Worm (Caenorhabditis elegans) whole organism, young adult: ENCODE data around the gene Y65A5A.1.

Source experiments
- C17E4.6 ChIP-seq: fragments of 200-800 bp; sonication (Bioruptor generic); IDR thresholded peaks from 2 replicates; pipeline ENCODE4 v1.3.6; 2022; ENCODE audit warnings: missing genetic modification reagents, missing genetic modification characterization, missing compliant biosample characterization
- D2030.7 ChIP-seq: fragments of 200-800 bp; sonication (Bioruptor generic); IDR thresholded peaks from 2 replicates; pipeline ENCODE4 v1.3.6; 2022; ENCODE audit warnings: missing genetic modification reagents, missing genetic modification characterization, missing compliant biosample characterization
- F22D6.2 ChIP-seq: sonication (generic microtip); optimal IDR thresholded peaks from 2 replicates; lab custom pipeline; 2016; ENCODE audit warnings: mild to moderate bottlenecking, missing genetic modification characterization, missing compliant biosample characterization
- F39B2.1 ChIP-seq: fragments of 200-800 bp; sonication (Bioruptor generic); IDR thresholded peaks from 2 replicates; pipeline ENCODE4 v1.3.6; 2022; ENCODE audit warnings: missing genetic modification reagents, missing genetic modification characterization, missing compliant biosample characterization
- Y79H2A.3 ChIP-seq: fragments of 200-800 bp; sonication (Bioruptor generic); conservative IDR thresholded peaks from 2 replicates; pipeline ENCODE4 v1.3.6; 2022; ENCODE audit warnings: missing genetic modification reagents, missing genetic modification characterization, missing compliant biosample characterization
- ZK185.1 ChIP-seq: sonication (generic microtip); optimal IDR thresholded peaks from 2 replicates; lab custom pipeline; 2016; ENCODE audit warnings: mild to moderate bottlenecking, missing genetic modification characterization, missing compliant biosample characterization; ENCODE audit not compliant: poor library complexity, severe bottlenecking
- akir-1 ChIP-seq: fragments of 200-800 bp; sonication (Bioruptor generic); optimal IDR thresholded peaks from 2 replicates; lab custom pipeline; 2018; ENCODE audit warnings: mild to moderate bottlenecking, missing genetic modification characterization, moderate library complexity, missing compliant biosample characterization
- aptf-3 ChIP-seq: fragments of 200-800 bp; sonication (Bioruptor generic); IDR thresholded peaks from 2 replicates; pipeline ENCODE4 v1.3.6; 2022; ENCODE audit warnings: missing genetic modification characterization, missing compliant biosample characterization
- atf-7 ChIP-seq: sonication (generic microtip); optimal IDR thresholded peaks from 2 replicates; lab custom pipeline; 2017; ENCODE audit warnings: mild to moderate bottlenecking, missing genetic modification characterization, missing compliant biosample characterization
- athp-1 ChIP-seq: sonication (generic microtip); optimal IDR thresholded peaks from 2 replicates; lab custom pipeline; 2017; ENCODE audit warnings: mild to moderate bottlenecking, missing genetic modification characterization, missing compliant biosample characterization
- attf-3 ChIP-seq: fragments of 200-800 bp; sonication (Bioruptor generic); conservative IDR thresholded peaks from 2 replicates; pipeline ENCODE4 v1.3.6; 2022; ENCODE audit warnings: missing genetic modification reagents, missing genetic modification characterization, missing compliant biosample characterization
- attf-5 ChIP-seq: fragments of 200-800 bp; sonication (Bioruptor generic); optimal IDR thresholded peaks from 2 replicates; lab custom pipeline; 2018; ENCODE audit warnings: mild to moderate bottlenecking, missing genetic modification characterization, missing compliant biosample characterization
- attf-6 ChIP-seq: fragments of 200-800 bp; sonication (Bioruptor generic); IDR thresholded peaks from 2 replicates; pipeline ENCODE4 v1.3.6; 2022; ENCODE audit warnings: missing genetic modification reagents, missing genetic modification characterization, missing compliant biosample characterization
- bed-2 ChIP-seq: fragments of 200-800 bp; sonication (Bioruptor generic); IDR thresholded peaks from 2 replicates; pipeline ENCODE4 v1.3.6; 2022; ENCODE audit warnings: missing genetic modification reagents, missing genetic modification characterization, missing compliant biosample characterization
- cebp-1 ChIP-seq, 2 experiments: fragments of 200-800 bp in 1 of 2; sonication (Bioruptor generic) in 1 of 2; sonication (generic microtip) in 1 of 2; IDR thresholded peaks in 1 of 2; optimal IDR thresholded peaks in 1 of 2; 2 replicates each; pipeline versions ENCODE4 v1.3.6 to Lab custom; 2017 to 2022; ENCODE audit warnings: missing compliant biosample characterization in 2 of 2, missing genetic modification characterization in 2 of 2, mild to moderate bottlenecking in 1 of 2, missing genetic modification reagents in 1 of 2, moderate library complexity in 1 of 2
- ceh-100 ChIP-seq: fragments of 200-800 bp; sonication (Bioruptor generic); IDR thresholded peaks from 2 replicates; pipeline ENCODE4 v1.3.6; 2022; ENCODE audit warnings: missing genetic modification reagents, missing genetic modification characterization, missing compliant biosample characterization
- ceh-91 ChIP-seq: fragments of 200-800 bp; sonication (Bioruptor generic); IDR thresholded peaks from 2 replicates; pipeline ENCODE4 v1.3.6; 2022; ENCODE audit warnings: missing genetic modification reagents, missing genetic modification characterization, missing compliant biosample characterization
- egl-18 ChIP-seq: fragments of 200-800 bp; sonication (Bioruptor generic); IDR thresholded peaks from 2 replicates; pipeline ENCODE4 v1.3.6; 2022; ENCODE audit warnings: missing genetic modification reagents, missing genetic modification characterization, missing compliant biosample characterization
- egl-44 ChIP-seq: fragments of 200-800 bp; sonication (Bioruptor generic); IDR thresholded peaks from 2 replicates; pipeline ENCODE4 v1.3.6; 2022; ENCODE audit warnings: missing genetic modification reagents, missing genetic modification characterization, missing compliant biosample characterization
- egrh-3 ChIP-seq: fragments of 200-800 bp; sonication (Bioruptor generic); IDR thresholded peaks from 2 replicates; pipeline ENCODE4 v1.3.6; 2022; ENCODE audit warnings: missing genetic modification reagents, missing genetic modification characterization, missing compliant biosample characterization
- ets-4 ChIP-seq: fragments of 200-800 bp; sonication (Bioruptor generic); optimal IDR thresholded peaks from 2 replicates; lab custom pipeline; 2018; ENCODE audit warnings: mild to moderate bottlenecking, missing genetic modification characterization, missing compliant biosample characterization
- gei-17 ChIP-seq: fragments of 200-800 bp; sonication (Bioruptor generic); optimal IDR thresholded peaks from 2 replicates; lab custom pipeline; 2018; ENCODE audit warnings: mild to moderate bottlenecking, missing genetic modification characterization, missing compliant biosample characterization
- hsf-1 ChIP-seq: fragments of 200-800 bp; sonication (Bioruptor generic); IDR thresholded peaks from 2 replicates; pipeline ENCODE4 v1.3.6; 2022; ENCODE audit warnings: missing genetic modification reagents, missing genetic modification characterization, missing compliant biosample characterization
- let-607 ChIP-seq, 2 experiments: fragments of 200-800 bp in 1 of 2; sonication (Bioruptor generic) in 1 of 2; sonication (generic microtip) in 1 of 2; optimal IDR thresholded peaks; 2 replicates each; lab custom pipeline; 2016 to 2018; ENCODE audit warnings: mild to moderate bottlenecking in 2 of 2, missing compliant biosample characterization in 2 of 2, missing genetic modification characterization in 2 of 2, moderate library complexity in 2 of 2, missing genotype in 1 of 2
- lin-35 ChIP-seq, 3 experiments: fragments of 150-350 bp in 2 of 3; sonication (generic microtip) in 1 of 3; optimal IDR thresholded peaks; 2 replicates each; lab custom pipeline; 2014 to 2018; ENCODE audit warnings: missing biosample characterization in 3 of 3, missing genetic modification characterization in 3 of 3, missing genetic modification reagents in 3 of 3
- lin-40 ChIP-seq: sonication (generic microtip); optimal IDR thresholded peaks from 2 replicates; lab custom pipeline; 2016; ENCODE audit warnings: missing genetic modification characterization, mild to moderate bottlenecking, missing compliant biosample characterization, missing genotype, missing genetic modification reagents
- lir-1 ChIP-seq: fragments of 200-800 bp; sonication (Bioruptor generic); conservative IDR thresholded peaks from 2 replicates; pipeline ENCODE4 v1.3.6; 2022; ENCODE audit warnings: missing genetic modification reagents, missing genetic modification characterization, missing compliant biosample characterization
- lsy-27 ChIP-seq: sonication (generic microtip); optimal IDR thresholded peaks from 2 replicates; lab custom pipeline; 2017; ENCODE audit warnings: missing genetic modification characterization, mild to moderate bottlenecking, missing compliant biosample characterization, antibody characterized with exemption, missing genotype, borderline replicate concordance; ENCODE audit not compliant: insufficient read depth
- mel-28 ChIP-seq: sonication (generic microtip); optimal IDR thresholded peaks from 2 replicates; lab custom pipeline; 2016; ENCODE audit warnings: borderline replicate concordance, mild to moderate bottlenecking, missing genetic modification characterization, missing compliant biosample characterization
- mes-4 ChIP-seq: sonication (generic microtip); optimal IDR thresholded peaks from 2 replicates; lab custom pipeline; 2016; ENCODE audit warnings: missing genotype, missing genetic modification characterization, missing compliant biosample characterization
- nfya-2 ChIP-seq: fragments of 200-800 bp; sonication (Bioruptor generic); IDR thresholded peaks from 2 replicates; pipeline ENCODE4 v1.3.6; 2022; ENCODE audit warnings: missing genetic modification reagents, missing genetic modification characterization, missing compliant biosample characterization
- nhr-27 ChIP-seq: fragments of 200-800 bp; sonication (Bioruptor generic); optimal IDR thresholded peaks from 2 replicates; lab custom pipeline; 2018; ENCODE audit warnings: mild to moderate bottlenecking, missing genetic modification characterization, moderate library complexity, missing compliant biosample characterization
- nhr-80 ChIP-seq: sonication (generic microtip); optimal IDR thresholded peaks from 2 replicates; lab custom pipeline; 2016; ENCODE audit warnings: missing genetic modification characterization, missing compliant biosample characterization
- sea-2 ChIP-seq: fragments of 200-800 bp; sonication (Bioruptor generic); IDR thresholded peaks from 2 replicates; pipeline ENCODE4 v1.3.6; 2022; ENCODE audit warnings: missing genetic modification characterization, missing compliant biosample characterization
- snpc-3.4 ChIP-seq: sonication (generic microtip); optimal IDR thresholded peaks from 2 replicates; lab custom pipeline; 2017; ENCODE audit warnings: missing genetic modification characterization, mild to moderate bottlenecking, missing compliant biosample characterization, antibody characterized with exemption, moderate library complexity, missing genotype, missing genetic modification reagents
- snpc-4 ChIP-seq, 5 experiments: fragments of 150-350 bp in 1 of 5; sonication (generic microtip) in 4 of 5; optimal IDR thresholded peaks; 2 replicates each; lab custom pipeline; 2014 to 2018; ENCODE audit warnings: missing genetic modification characterization in 5 of 5, missing biosample characterization in 3 of 5, antibody characterized with exemption in 2 of 5, mild to moderate bottlenecking in 2 of 5, missing compliant biosample characterization in 2 of 5, missing genotype in 2 of 5, moderate library complexity in 2 of 5, missing genetic modification reagents in 1 of 5
- sptf-2 ChIP-seq: fragments of 200-800 bp; sonication (Bioruptor generic); optimal IDR thresholded peaks from 2 replicates; lab custom pipeline; 2018; ENCODE audit warnings: mild to moderate bottlenecking, missing genetic modification characterization, missing compliant biosample characterization
- tbp1 ChIP-seq: fragments of 200-800 bp; sonication (Bioruptor generic); optimal IDR thresholded peaks from 2 replicates; lab custom pipeline; 2018; ENCODE audit warnings: mild to moderate bottlenecking, missing genetic modification characterization, missing compliant biosample characterization
- tbx-9 ChIP-seq: sonication (generic microtip); optimal IDR thresholded peaks from 2 replicates; lab custom pipeline; 2016; ENCODE audit warnings: borderline replicate concordance, missing genetic modification characterization, inconsistent platforms, missing compliant biosample characterization
- tlf-1 ChIP-seq: fragments of 200-800 bp; sonication (Bioruptor generic); optimal IDR thresholded peaks from 2 replicates; lab custom pipeline; 2018; ENCODE audit warnings: mild to moderate bottlenecking, missing genetic modification characterization, missing compliant biosample characterization
- unc-130 ChIP-seq: sonication (generic microtip); optimal IDR thresholded peaks from 2 replicates; lab custom pipeline; 2016; ENCODE audit warnings: missing genetic modification reagents, missing genetic modification characterization, missing compliant biosample characterization
- zfh-2 ChIP-seq: fragments of 200-800 bp; sonication (Bioruptor generic); conservative IDR thresholded peaks from 2 replicates; pipeline ENCODE4 v1.3.6; 2022; ENCODE audit warnings: missing genetic modification reagents, missing genetic modification characterization, missing compliant biosample characterization
- ztf-18 ChIP-seq: sonication (generic microtip); optimal IDR thresholded peaks from 2 replicates; lab custom pipeline; 2016; ENCODE audit warnings: missing genotype, mild to moderate bottlenecking, missing genetic modification characterization, missing compliant biosample characterization
- ztf-28 ChIP-seq: fragments of 200-800 bp; sonication (Bioruptor generic); IDR thresholded peaks from 2 replicates; pipeline ENCODE4 v1.3.6; 2022; ENCODE audit warnings: missing genetic modification reagents, missing genetic modification characterization, missing compliant biosample characterization

The Y65A5A.1 gene

DNA sequence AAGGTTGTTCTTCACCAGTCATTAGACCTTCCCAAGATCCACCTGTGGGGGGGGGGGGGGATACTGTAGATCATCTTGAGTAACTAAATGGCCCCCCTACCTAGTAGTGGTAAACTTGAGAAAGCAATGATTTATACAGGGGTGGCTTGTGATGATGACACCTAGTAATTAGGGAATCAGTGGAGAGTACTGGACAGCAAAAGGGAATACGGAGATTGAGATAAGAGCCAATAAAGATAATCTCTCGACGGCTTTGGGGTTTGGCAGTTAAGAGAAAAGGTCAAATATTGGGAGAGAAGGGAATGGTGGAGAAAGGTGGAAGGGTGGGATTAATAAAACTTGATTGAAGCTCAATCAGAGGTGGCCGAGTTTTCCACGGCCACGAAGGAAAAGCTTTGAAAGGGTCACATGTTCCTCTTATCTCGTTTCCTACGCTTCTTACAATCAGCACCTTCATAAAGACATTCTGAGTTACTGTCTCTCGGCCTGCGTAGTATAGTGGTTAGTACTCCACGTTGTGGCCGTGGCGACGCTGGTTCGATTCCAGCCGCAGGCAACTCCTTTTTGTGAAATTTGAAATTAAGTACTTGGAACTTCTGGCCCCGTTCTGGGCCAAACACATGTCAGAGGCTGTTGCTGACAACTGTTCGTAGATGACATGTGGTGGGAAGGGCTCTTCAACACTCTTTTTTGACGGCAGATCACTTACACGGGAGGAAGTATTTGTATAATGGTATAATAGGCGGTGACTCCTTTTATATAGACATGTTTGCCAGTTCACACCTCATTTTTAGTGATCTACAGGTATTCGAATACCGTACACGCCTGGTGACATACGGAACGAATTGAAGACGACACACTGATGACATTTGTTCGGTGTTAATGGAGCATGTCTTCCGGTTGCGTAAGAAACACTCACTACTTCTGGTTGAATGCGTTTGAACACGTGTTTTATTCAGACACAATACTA, 1.1 kb upstream of the Y65A5A.1 start (continued):
- TF ChIP-seq Y79H2A.3 (GFP tag; lab: Robert Waterston, UW) (no peak), egl-44 (GFP tag; lab: Robert Waterston, UW) (0 out of 2 replicates have a peak, but pooled peaks have one; percentile 17), lin-35 (GFP tag; optimal IDR thresholded peaks at IDR 0.05; lab: Kevin White, UChicago) (no peak), let-607 (tag; optimal IDR thresholded peaks at IDR 0.05; lab: Kevin White, UChicago) (no peak), snpc-3.4 (peak; percentile 68), attf-5 (GFP tag; lab: Kevin White, UChicago) (peak; percentile 46), gei-17 (GFP tag; lab: Kevin White, UChicago) (no peak), egl-18 (GFP tag; lab: Robert Waterston, UW) (no peak), bed-2 (GFP tag; lab: Robert Waterston, UW) (no peak), aptf-3 (GFP tag; lab: Robert Waterston, UW) (0 out of 2 replicates have a peak, but pooled peaks have one; percentile 54), ztf-18 (peak; percentile 86), mes-4 (tag; lab: Kevin White, UChicago) (peak; percentile 46), egrh-3 (peak; percentile 39; the same call in 1 of the 2 replicates), tlf-1 (GFP tag; lab: Kevin White, UChicago) (no peak), ceh-91 (no peak), athp-1 (peak; percentile 68), snpc-4 (GFP tag; optimal IDR thresholded peaks at IDR 0.05; lab: Kevin White, UChicago) (peak; percentile 89), snpc-4 (tag; optimal IDR thresholded peaks at IDR 0.05; lab: Kevin White, UChicago) (peak in 3 of 4 experiments; percentile 76 to 96 (median 88)), hsf-1 (no peak), ets-4 (GFP tag; lab: Kevin White, UChicago) (no peak), nfya-2 (GFP tag; lab: Robert Waterston, UW) (no peak), lsy-27 (tag; lab: Kevin White, UChicago) (no peak), F39B2.1 (no peak), sptf-2 (GFP tag; lab: Kevin White, UChicago) (no peak), zfh-2 (GFP tag; lab: Robert Waterston, UW) (no peak), atf-7 (tag; lab: Kevin White, UChicago) (peak; percentile 5), ZK185.1 (tag; lab: Kevin White, UChicago) (no peak), akir-1 (GFP tag; lab: Kevin White, UChicago) (no peak), attf-6 (GFP tag; lab: Robert Waterston, UW) (peak; percentile 95), lir-1 (GFP tag; lab: Robert Waterston, UW) (no peak), D2030.7 (peak; percentile 86), C17E4.6 (GFP tag; lab: Robert Waterston, UW) (no peak), sea-2 (no peak), nhr-80 (tag; lab: Kevin White, UChicago) (peak; percentile 15), ztf-28 (peak; percentile 79; the same call in 1 of the 2 replicates), cebp-1 (GFP tag; IDR thresholded peaks at IDR 0.05; lab: Robert Waterston, UW) (no peak), cebp-1 (tag; optimal IDR thresholded peaks at IDR 0.05; lab: Kevin White, UChicago) (peak; percentile 47), nhr-27 (tag; lab: Kevin White, UChicago) (no peak), ceh-100 (GFP tag; lab: Robert Waterston, UW) (no peak), tbx-9 (tag; lab: Kevin White, UChicago) (peak; percentile 52), lin-40 (no peak), F22D6.2 (no peak), mel-28 (no peak), attf-3 (GFP tag; lab: Robert Waterston, UW) (no peak), tbp1 (GFP tag; lab: Kevin White, UChicago) (peak; percentile 99), unc-130 (GFP tag; lab: Kevin White, UChicago) (peak; percentile 61)
